Worm (Caenorhabditis elegans) whole organism, L4 larva: Measurements from ENCODE around the gene F22F7.8.

ENCODE experiments used
- F44E2.7 ChIP-seq: fragments of 200-800 bp; sonication (Bioruptor generic); IDR thresholded peaks from 2 replicates; pipeline ENCODE4 v2.1.2; 2022; ENCODE audit warnings: missing genetic modification characterization, missing compliant biosample characterization
- ceh-28 ChIP-seq: fragments of 150-350 bp; optimal IDR thresholded peaks from 2 replicates; lab custom pipeline; 2014; ENCODE audit warnings: missing biosample characterization, missing genetic modification reagents, missing genetic modification characterization
- lin-13 ChIP-seq: fragments of 150-350 bp; optimal IDR thresholded peaks from 2 replicates; lab custom pipeline; 2014; ENCODE audit warnings: missing biosample characterization, missing genetic modification reagents, missing genetic modification characterization
- lin-15B ChIP-seq: fragments of 150-350 bp; sonication (generic microtip); optimal IDR thresholded peaks from 3 replicates; lab custom pipeline; 2014; ENCODE audit warnings: missing biosample characterization, missing genetic modification characterization
- mdl-1 ChIP-seq, 2 experiments: fragments of 150-350 bp in 1 of 2; sonication (generic microtip) in 1 of 2; optimal IDR thresholded peaks; 2 replicates each; lab custom pipeline; 2014 to 2017; ENCODE audit warnings: missing biosample characterization in 2 of 2, missing genetic modification characterization in 2 of 2
- nhr-237 ChIP-seq: sonication (generic microtip); optimal IDR thresholded peaks from 2 replicates; lab custom pipeline; 2017; ENCODE audit warnings: missing biosample characterization, missing genetic modification characterization
- nhr-76 ChIP-seq: fragments of 150-350 bp; optimal IDR thresholded peaks from 2 replicates; lab custom pipeline; 2014; ENCODE audit warnings: missing biosample characterization, missing genetic modification characterization
- spr-3 ChIP-seq: fragments of 200-800 bp; sonication (Bioruptor generic); optimal IDR thresholded peaks from 2 replicates; lab custom pipeline; 2018; ENCODE audit warnings: mild to moderate bottlenecking, missing genetic modification characterization, missing compliant biosample characterization
- zag-1 ChIP-seq: fragments of 150-350 bp; optimal IDR thresholded peaks from 2 replicates; lab custom pipeline; 2014; ENCODE audit warnings: missing biosample characterization, missing genetic modification characterization
- zfp-3 ChIP-seq: fragments of 200-800 bp; sonication (Bioruptor generic); conservative IDR thresholded peaks from 2 replicates; pipeline ENCODE4 v1.3.6; 2022; ENCODE audit warnings: missing genetic modification reagents, missing genetic modification characterization, missing compliant biosample characterization

DNA sequence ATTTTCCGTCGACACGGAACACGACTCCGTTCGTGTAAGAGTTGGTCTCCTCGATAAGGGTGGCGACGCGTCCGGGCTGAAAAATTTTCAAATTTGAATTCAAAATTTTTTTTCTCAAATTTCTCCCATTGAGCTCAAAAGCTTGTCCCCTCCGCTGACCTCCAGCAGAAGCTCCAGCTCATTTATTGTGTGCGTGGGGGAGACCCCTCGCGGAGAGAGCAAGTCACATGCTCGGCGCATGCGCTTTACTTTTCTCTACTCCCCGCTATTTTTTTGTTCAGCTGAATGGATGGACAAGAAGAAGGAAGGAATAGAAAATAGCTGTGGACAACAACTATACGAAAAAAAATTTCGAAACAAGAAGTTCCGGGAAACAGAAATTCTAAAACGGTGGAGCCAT, 11.8 kb upstream of the F22F7.8 start:
- TF ChIP-seq zag-1 (tag; lab: Kevin White, UChicago): no peak
- no peak for TF ChIP-seq nhr-237 (tag; lab: Kevin White, UChicago)
- TF ChIP-seq zfp-3 (GFP tag; lab: Robert Waterston, UW): no peak
- no peak for TF ChIP-seq ceh-28
- TF ChIP-seq F44E2.7 (GFP tag; lab: Robert Waterston, UW): no peak
- TF ChIP-seq lin-15B (tag; lab: Kevin White, UChicago): no peak
- no peak for TF ChIP-seq lin-13 (GFP tag; lab: Kevin White, UChicago)
- TF ChIP-seq spr-3 (GFP tag; lab: Kevin White, UChicago): no peak
- TF ChIP-seq mdl-1 (tag; optimal IDR thresholded peaks at IDR 0.05; lab: Kevin White, UChicago): peak; percentile 71 to 93
- no peak for TF ChIP-seq nhr-76 (tag; lab: Kevin White, UChicago)
